Worm (Caenorhabditis elegans) whole organism, young adult: Measurements from ENCODE around the gene lsm-8.

Source experiments
- F33H1.4 ChIP-seq: fragments of 200-800 bp; sonication (Bioruptor generic); IDR thresholded peaks from 2 replicates; pipeline ENCODE4 v1.3.6; 2022; ENCODE audit warnings: missing genetic modification reagents, missing genetic modification characterization, missing compliant biosample characterization
- T26A5.8 ChIP-seq: sonication (generic microtip); optimal IDR thresholded peaks from 2 replicates; lab custom pipeline; 2016; ENCODE audit warnings: missing genetic modification characterization, missing compliant biosample characterization
- aptf-2 ChIP-seq: fragments of 200-800 bp; sonication (Bioruptor generic); conservative IDR thresholded peaks from 2 replicates; pipeline ENCODE4 v1.3.6; 2022; ENCODE audit warnings: missing genetic modification reagents, missing genetic modification characterization, missing compliant biosample characterization
- bed-2 ChIP-seq: fragments of 200-800 bp; sonication (Bioruptor generic); IDR thresholded peaks from 2 replicates; pipeline ENCODE4 v1.3.6; 2022; ENCODE audit warnings: missing genetic modification reagents, missing genetic modification characterization, missing compliant biosample characterization
- chd-7 ChIP-seq: sonication (generic microtip); optimal IDR thresholded peaks from 2 replicates; lab custom pipeline; 2016; ENCODE audit warnings: mild to moderate bottlenecking, missing genetic modification characterization, moderate library complexity, missing compliant biosample characterization
- hmg-20 ChIP-seq: fragments of 200-800 bp; sonication (Bioruptor generic); IDR thresholded peaks from 2 replicates; pipeline ENCODE4 v1.3.6; 2022; ENCODE audit warnings: missing genetic modification reagents, missing genetic modification characterization, missing compliant biosample characterization
- lin-54 ChIP-seq: fragments of 200-800 bp; sonication (Bioruptor generic); optimal IDR thresholded peaks from 2 replicates; lab custom pipeline; 2018; ENCODE audit warnings: mild to moderate bottlenecking, missing genetic modification characterization, missing compliant biosample characterization
- lsy-27 ChIP-seq: sonication (generic microtip); optimal IDR thresholded peaks from 2 replicates; lab custom pipeline; 2017; ENCODE audit warnings: missing genetic modification characterization, mild to moderate bottlenecking, missing compliant biosample characterization, antibody characterized with exemption, missing genotype, borderline replicate concordance; ENCODE audit not compliant: insufficient read depth
- pha-4 ChIP-seq: fragments of 150-350 bp; sonication (generic microtip); optimal IDR thresholded peaks from 2 replicates; lab custom pipeline; 2014; ENCODE audit warnings: missing biosample characterization, missing genetic modification reagents, missing genetic modification characterization
- unc-62 ChIP-seq: fragments of 150-350 bp; optimal IDR thresholded peaks from 2 replicates; lab custom pipeline; 2014; ENCODE audit warnings: missing biosample characterization, missing genetic modification reagents, missing genetic modification characterization
- ztf-18 ChIP-seq: sonication (generic microtip); optimal IDR thresholded peaks from 2 replicates; lab custom pipeline; 2016; ENCODE audit warnings: missing genotype, mild to moderate bottlenecking, missing genetic modification characterization, missing compliant biosample characterization

- TF ChIP-seq ztf-18 (tag; lab: Kevin White, UChicago) (no peak), aptf-2 (GFP tag; lab: Robert Waterston, UW) (no peak), T26A5.8 (tag; lab: Kevin White, UChicago) (no peak), lin-54 (GFP tag; lab: Kevin White, UChicago) (no peak), F33H1.4 (GFP tag; lab: Robert Waterston, UW) (no peak), chd-7 (no peak), unc-62 (GFP tag; lab: Kevin White, UChicago) (no peak), pha-4 (no peak), bed-2 (GFP tag; lab: Robert Waterston, UW) (no peak), lsy-27 (tag; lab: Kevin White, UChicago) (no peak), hmg-20 (no peak)
Measured at ce11 chrIV:6284277-6284676, 42.0 kb upstream of the lsm-8 start, which contains the start of gene ops-1.
